Worm (Caenorhabditis elegans) whole organism, young adult: Measurements from ENCODE around the gene madf-3.

Experiments
- gei-17 ChIP-seq: fragments of 200-800 bp; sonication (Bioruptor generic); optimal IDR thresholded peaks from 2 replicates; lab custom pipeline; 2018; ENCODE audit warnings: mild to moderate bottlenecking, missing genetic modification characterization, missing compliant biosample characterization
- lir-1 ChIP-seq: fragments of 200-800 bp; sonication (Bioruptor generic); conservative IDR thresholded peaks from 2 replicates; pipeline ENCODE4 v1.3.6; 2022; ENCODE audit warnings: missing genetic modification reagents, missing genetic modification characterization, missing compliant biosample characterization
- madf-8 ChIP-seq: fragments of 200-800 bp; sonication (Bioruptor generic); conservative IDR thresholded peaks from 2 replicates; pipeline ENCODE4 v1.3.6; 2022; ENCODE audit warnings: missing genetic modification reagents, missing genetic modification characterization, missing compliant biosample characterization
- nhr-120 ChIP-seq: fragments of 200-800 bp; sonication (Bioruptor generic); IDR thresholded peaks from 2 replicates; pipeline ENCODE4 v1.3.6; 2022; ENCODE audit warnings: missing genetic modification characterization, missing compliant biosample characterization
- nhr-27 ChIP-seq: fragments of 200-800 bp; sonication (Bioruptor generic); optimal IDR thresholded peaks from 2 replicates; lab custom pipeline; 2018; ENCODE audit warnings: mild to moderate bottlenecking, missing genetic modification characterization, moderate library complexity, missing compliant biosample characterization
- pha-4 ChIP-seq: fragments of 150-350 bp; sonication (generic microtip); optimal IDR thresholded peaks from 2 replicates; lab custom pipeline; 2014; ENCODE audit warnings: missing biosample characterization, missing genetic modification reagents, missing genetic modification characterization

ce11 chrII:4344317-4344716 is 9.8 kb downstream of the madf-3 start:
- TF ChIP-seq pha-4 (no peak), nhr-120 (no peak), nhr-27 (no peak), gei-17 (GFP tag; lab: Kevin White, UChicago) (no peak), lir-1 (GFP tag; lab: Robert Waterston, UW) (no peak), madf-8 (GFP tag; lab: Robert Waterston, UW) (no peak)
